Worm (Caenorhabditis elegans): ENCODE measurements around the gene gpd-1.

Gene gpd-1

DNA sequence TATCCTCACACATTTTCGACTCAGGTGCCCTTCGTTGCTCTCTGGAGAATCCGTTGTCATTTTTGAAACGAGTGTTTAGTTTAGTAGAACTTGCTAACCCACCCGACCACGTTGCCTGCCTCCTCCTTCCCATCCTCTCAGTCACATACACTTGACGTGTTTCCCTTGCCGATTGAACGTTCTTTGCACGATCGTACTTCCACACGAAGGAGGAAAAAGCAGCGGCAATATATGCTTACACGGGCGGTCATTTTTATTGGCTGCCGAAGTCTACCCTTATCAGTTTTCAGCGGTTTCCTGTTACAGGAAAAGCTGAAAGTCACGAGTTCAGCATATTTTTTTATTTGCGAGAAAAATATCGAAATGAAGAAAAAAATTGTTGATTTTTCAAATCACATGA, 4.2 kb upstream of the gpd-1 start (continued):
- TF ChIP-seq pha-4 (GFP tag; IDR thresholded peaks at IDR 0.05) (peak; percentile 24; the same call in 1 of the 2 replicates), pha-4 (tag; optimal IDR thresholded peaks at IDR 0.05) (peak; percentile 15), skn-1 (tag; optimal IDR thresholded peaks at IDR 0.05) (no peak), F37D6.2 (tag; optimal IDR thresholded peaks at IDR 0.05) (no peak), daf-8 (GFP tag; IDR thresholded peaks at IDR 0.05) (no peak), hlh-30 (tag; optimal IDR thresholded peaks at IDR 0.05; ENCODE audit: insufficient read depth) (peak; percentile 81), T26A8.4 (GFP tag; IDR thresholded peaks at IDR 0.05) (peak; percentile 67), daf-19 (GFP tag; conservative IDR thresholded peaks at IDR 0.05) (no peak), mxl-2 (GFP tag; conservative IDR thresholded peaks at IDR 0.05) (peak; percentile 85), nhr-25 (tag; optimal IDR thresholded peaks at IDR 0.05; ENCODE audit: borderline replicate concordance, insufficient read depth) (no peak), lin-39 (tag; optimal IDR thresholded peaks at IDR 0.05) (no peak), daf-12 (tag; optimal IDR thresholded peaks at IDR 0.05) (no peak), fkh-10 (GFP tag; optimal IDR thresholded peaks at IDR 0.05) (no peak), F26F4.8 (GFP tag; conservative IDR thresholded peaks at IDR 0.05) (no peak), Y105C5A.15 (GFP tag; IDR thresholded peaks at IDR 0.05) (no peak), aha-1 (tag) (peak; percentile 98), nhr-41 (GFP tag; IDR thresholded peaks at IDR 0.05) (no peak), zfp-2 (tag; optimal IDR thresholded peaks at IDR 0.05) (no peak), Y75B8A.6 (GFP tag; IDR thresholded peaks at IDR 0.05) (no peak), snpc-4 (tag; optimal IDR thresholded peaks at IDR 0.05) (no peak), set-16 (GFP tag; IDR thresholded peaks at IDR 0.05) (peak; percentile 26; the same call in 1 of the 2 replicates), lsy-2 (tag; optimal IDR thresholded peaks at IDR 0.05) (peak in 1 of 2 experiments; percentile 48), cey-2 (tag; optimal IDR thresholded peaks at IDR 0.05; ENCODE audit: borderline replicate concordance, insufficient read depth) (peak; percentile 52), egl-27 (tag; optimal IDR thresholded peaks at IDR 0.05) (no peak), ZK337.2 (GFP tag; IDR thresholded peaks at IDR 0.05) (no peak), ama-1 (optimal IDR thresholded peaks at IDR 0.05) (peak; percentile 56), nhr-10 (tag; optimal IDR thresholded peaks at IDR 0.05) (no peak), gei-8 (GFP tag; optimal IDR thresholded peaks at IDR 0.05) (peak; percentile 41), nhr-76 (tag; optimal IDR thresholded peaks at IDR 0.05) (no peak), ceh-28 (tag; optimal IDR thresholded peaks at IDR 0.05) (no peak), ztf-7 (tag; optimal IDR thresholded peaks at IDR 0.05) (no peak), F44E2.7 (GFP tag; IDR thresholded peaks at IDR 0.05) (no peak), zfp-3 (GFP tag; conservative IDR thresholded peaks at IDR 0.05) (no peak; the same call in none of the 2 replicates), dmd-8 (GFP tag; IDR thresholded peaks at IDR 0.05) (no peak), dmd-9 (GFP tag; IDR thresholded peaks at IDR 0.05) (no peak), ceh-20 (GFP tag; IDR thresholded peaks at IDR 0.05) (no peak), lin-38 (GFP tag; IDR thresholded peaks at IDR 0.05) (peak; percentile 32; the same call in 1 of the 2 replicates), hlh-11 (tag; optimal IDR thresholded peaks at IDR 0.05) (peak; percentile 94), lir-3 (tag; optimal IDR thresholded peaks at IDR 0.05) (no peak), nhr-111 (GFP tag; optimal IDR thresholded peaks at IDR 0.05) (no peak), tag-97 (GFP tag; IDR thresholded peaks at IDR 0.05) (no peak), nhr-102 (tag; optimal IDR thresholded peaks at IDR 0.05) (peak; percentile 53), unc-62 (GFP tag; optimal IDR thresholded peaks at IDR 0.05 in 1 of 2) (no peak), unc-62 (tag; optimal IDR thresholded peaks at IDR 0.05) (no peak), zip-11 (GFP tag; IDR thresholded peaks at IDR 0.05) (no peak), mdt-29 (GFP tag; IDR thresholded peaks at IDR 0.05) (no peak), nhr-237 (tag; optimal IDR thresholded peaks at IDR 0.05) (no peak), T20F7.1 (GFP tag; optimal IDR thresholded peaks at IDR 0.05) (no peak), pqm-1 (tag; optimal IDR thresholded peaks at IDR 0.05) (peak; percentile 93), ZK546.5 (tag; optimal IDR thresholded peaks at IDR 0.05) (no peak), ceh-82 (tag; optimal IDR thresholded peaks at IDR 0.05) (no peak), zag-1 (tag; optimal IDR thresholded peaks at IDR 0.05) (no peak), spr-3 (GFP tag; optimal IDR thresholded peaks at IDR 0.05) (no peak)

All from whole organism, L4 larva.